Fruit fly (Drosophila melanogaster): ENCODE results near the gene CG5126.

Gene CG5126

DNA sequence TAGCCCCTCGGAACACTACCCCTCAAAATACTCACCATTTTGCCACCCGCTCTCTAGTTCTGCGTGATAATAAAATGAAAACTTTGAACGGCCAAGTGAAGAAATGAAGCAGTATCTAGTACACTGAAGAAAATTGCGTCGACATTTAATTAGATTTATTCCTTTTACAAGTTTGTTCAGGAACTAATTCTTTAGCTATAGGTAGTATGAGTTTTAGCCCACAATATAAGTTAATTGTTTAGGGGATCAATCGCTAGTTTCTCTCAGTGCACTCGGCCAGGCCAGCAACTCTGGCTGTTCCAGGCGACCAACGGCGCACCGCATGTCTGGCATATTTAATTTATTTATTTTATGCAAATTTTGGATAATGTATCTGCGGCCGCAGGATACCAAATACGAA is 46.9 kb upstream of the CG5126 start (continued):
- TF ChIP-seq CG12942 (GFP tag; optimal IDR thresholded peaks at IDR 0.05): no peak
- no peak for TF ChIP-seq Tbp (GFP tag; optimal IDR thresholded peaks at IDR 0.05)
- TF ChIP-seq CG12769 (tag; optimal IDR thresholded peaks at IDR 0.05): peak; percentile 25
- peak; percentile 25 for TF ChIP-seq bab2 (GFP tag; optimal IDR thresholded peaks at IDR 0.05)
- no peak for TF ChIP-seq hkb (optimal IDR thresholded peaks at IDR 0.05)
- peak; percentile 68 for TF ChIP-seq hkb (GFP tag; IDR thresholded peaks at IDR 0.05)
- no peak for TF ChIP-seq sens-2 (GFP tag; IDR thresholded peaks at IDR 0.05)
- TF ChIP-seq gt (GFP tag; IDR thresholded peaks at IDR 0.05): no peak
- TF ChIP-seq CG10462 (GFP tag; optimal IDR thresholded peaks at IDR 0.05): no peak
- TF ChIP-seq CG31441 (GFP tag; IDR thresholded peaks at IDR 0.05): peak; percentile 37; the same call in 1 of the 2 replicates
- TF ChIP-seq Atf3 (GFP tag; optimal IDR thresholded peaks at IDR 0.05): no peak
- no peak for TF ChIP-seq usp (GFP tag; optimal IDR thresholded peaks at IDR 0.05)
- TF ChIP-seq Sry-δ (GFP tag; optimal IDR thresholded peaks at IDR 0.05): no peak
- no peak for TF ChIP-seq mirr (GFP tag; optimal IDR thresholded peaks at IDR 0.05)
- TF ChIP-seq CG15269 (tag; optimal IDR thresholded peaks at IDR 0.05): peak; percentile 32
- TF ChIP-seq CG14441 (GFP tag; IDR thresholded peaks at IDR 0.05): peak; percentile 25; the same call in 1 of the 2 replicates
- TF ChIP-seq Atf6 (GFP tag; IDR thresholded peaks at IDR 0.05): peak; percentile 51
- no peak for TF ChIP-seq az2 (GFP tag; optimal IDR thresholded peaks at IDR 0.05)
- no peak for TF ChIP-seq CG8281 (tag; optimal IDR thresholded peaks at IDR 0.05)
- TF ChIP-seq pan (optimal IDR thresholded peaks at IDR 0.05): no peak
- TF ChIP-seq pan (GFP tag; optimal IDR thresholded peaks at IDR 0.05 in 1 of 2, IDR thresholded peaks at IDR 0.05 in 1 of 2): no peak
- TF ChIP-seq jigr1 (GFP tag; IDR thresholded peaks at IDR 0.05): no peak
- no peak for TF ChIP-seq CG42726 (GFP tag; IDR thresholded peaks at IDR 0.05; ENCODE audit: partially characterized antibody)
- TF ChIP-seq E2f2 (GFP tag; IDR thresholded peaks at IDR 0.05): no peak
- no peak for TF ChIP-seq CG2875 (GFP tag; optimal IDR thresholded peaks at IDR 0.05)
- no peak for TF ChIP-seq Jarid2 (GFP tag; optimal IDR thresholded peaks at IDR 0.05)
- no peak for TF ChIP-seq sima (GFP tag; optimal IDR thresholded peaks at IDR 0.05)
- no peak for TF ChIP-seq tap (tag; optimal IDR thresholded peaks at IDR 0.05)
- TF ChIP-seq ATbp (GFP tag; optimal IDR thresholded peaks at IDR 0.05): no peak
- TF ChIP-seq CG15073 (GFP tag; optimal IDR thresholded peaks at IDR 0.05): no peak
- no peak for TF ChIP-seq psq (GFP tag; optimal IDR thresholded peaks at IDR 0.05)
- TF ChIP-seq sna (GFP tag; IDR thresholded peaks at IDR 0.05; ENCODE audit: partially characterized antibody): no peak
- no peak for TF ChIP-seq fd64A (GFP tag; optimal IDR thresholded peaks at IDR 0.05)
- peak; percentile 59 for TF ChIP-seq Rfx (GFP tag; IDR thresholded peaks at IDR 0.05)
- no peak for TF ChIP-seq CG17361 (GFP tag; IDR thresholded peaks at IDR 0.05)
- no peak for TF ChIP-seq ssp (GFP tag; IDR thresholded peaks at IDR 0.05)
- no peak for TF ChIP-seq bowl (GFP tag; IDR thresholded peaks at IDR 0.05)
- TF ChIP-seq CG9727 (GFP tag; optimal IDR thresholded peaks at IDR 0.05): peak; percentile 26
- no peak for TF ChIP-seq CG14860 (GFP tag; IDR thresholded peaks at IDR 0.05; ENCODE audit: partially characterized antibody)
- TF ChIP-seq CG6654 (GFP tag; optimal IDR thresholded peaks at IDR 0.05): no peak
- TF ChIP-seq vvl (GFP tag; IDR thresholded peaks at IDR 0.05): peak; percentile 47; the same call in 1 of the 2 replicates
- no peak for TF ChIP-seq Camta (GFP tag; optimal IDR thresholded peaks at IDR 0.05)
- TF ChIP-seq CG33213 (GFP tag; optimal IDR thresholded peaks at IDR 0.05): no peak
- no peak for TF ChIP-seq CG1602 (GFP tag; optimal IDR thresholded peaks at IDR 0.05)
- TF ChIP-seq Doc3 (GFP tag; IDR thresholded peaks at IDR 0.05; ENCODE audit: partially characterized antibody): no peak
- peak; percentile 51; the same call in 2 of the 3 replicates for TF ChIP-seq dysf (GFP tag; IDR thresholded peaks at IDR 0.05)
- no peak for TF ChIP-seq CG10543 (GFP tag; optimal IDR thresholded peaks at IDR 0.05)
- TF ChIP-seq Dek (tag; optimal IDR thresholded peaks at IDR 0.05): no peak
- no peak for TF ChIP-seq CG6254 (GFP tag; optimal IDR thresholded peaks at IDR 0.05)
- no peak for TF ChIP-seq dm (GFP tag; optimal IDR thresholded peaks at IDR 0.05)
- no peak for TF ChIP-seq vfl (GFP tag; optimal IDR thresholded peaks at IDR 0.05)
- TF ChIP-seq CG8924 (tag; optimal IDR thresholded peaks at IDR 0.05): peak; percentile 8
- TF ChIP-seq CG14667 (GFP tag; IDR thresholded peaks at IDR 0.05): no peak

Data from whole organism, embryonic.